Worm (Caenorhabditis elegans) whole organism, late embryonic: ENCODE data around the gene C35C5.10.

Experiments used
- C38D4.7 ChIP-seq: fragments of 200-800 bp; sonication (Bioruptor generic); optimal IDR thresholded peaks from 2 replicates; lab custom pipeline; 2018; ENCODE audit warnings: mild to moderate bottlenecking, missing genetic modification characterization, moderate library complexity, missing compliant biosample characterization
- T23F11.4 ChIP-seq: fragments of 200-800 bp; sonication (Bioruptor generic); optimal IDR thresholded peaks from 2 replicates; lab custom pipeline; 2018; ENCODE audit warnings: mild to moderate bottlenecking, missing genetic modification characterization, missing compliant biosample characterization
- ceh-19 ChIP-seq: fragments of 200-800 bp; sonication (Bioruptor generic); optimal IDR thresholded peaks from 2 replicates; lab custom pipeline; 2018; ENCODE audit warnings: mild to moderate bottlenecking, missing genetic modification characterization, missing compliant biosample characterization
- ceh-48 ChIP-seq: sonication (generic microtip); optimal IDR thresholded peaks from 2 replicates; lab custom pipeline; 2016; ENCODE audit warnings: missing genetic modification characterization, inconsistent platforms, missing compliant biosample characterization
- dve-1 ChIP-seq: sonication (generic microtip); optimal IDR thresholded peaks from 2 replicates; lab custom pipeline; 2017; ENCODE audit warnings: antibody characterized with exemption, mild to moderate bottlenecking, missing genetic modification characterization, missing compliant biosample characterization
- hlh-30 ChIP-seq: sonication (generic microtip); optimal IDR thresholded peaks from 2 replicates; lab custom pipeline; 2017; ENCODE audit warnings: antibody characterized with exemption, missing genetic modification characterization, missing compliant biosample characterization; ENCODE audit not compliant: insufficient read depth
- nfya-1 ChIP-seq: sonication (generic microtip); optimal IDR thresholded peaks from 2 replicates; lab custom pipeline; 2017; ENCODE audit warnings: missing genetic modification characterization, mild to moderate bottlenecking, missing compliant biosample characterization, antibody characterized with exemption, moderate library complexity
- nhr-11 ChIP-seq: fragments of 150-350 bp; optimal IDR thresholded peaks from 2 replicates; lab custom pipeline; 2014; ENCODE audit warnings: missing biosample characterization, missing genetic modification characterization
- pha-2 ChIP-seq: sonication (generic microtip); optimal IDR thresholded peaks from 2 replicates; lab custom pipeline; 2017; ENCODE audit warnings: mild to moderate bottlenecking, missing genetic modification characterization, missing compliant biosample characterization
- pha-4 ChIP-seq: fragments of 150-350 bp; optimal IDR thresholded peaks from 2 replicates; lab custom pipeline; 2018; ENCODE audit warnings: missing biosample characterization, missing genetic modification reagents, missing genetic modification characterization
- pqm-1 ChIP-seq: sonication (generic microtip); optimal IDR thresholded peaks from 2 replicates; lab custom pipeline; 2016; ENCODE audit warnings: missing genetic modification characterization, missing compliant biosample characterization
- sox-4 ChIP-seq: sonication (generic microtip); optimal IDR thresholded peaks from 2 replicates; lab custom pipeline; 2017; ENCODE audit warnings: mild to moderate bottlenecking, missing genetic modification characterization, inconsistent platforms, missing compliant biosample characterization

DNA sequence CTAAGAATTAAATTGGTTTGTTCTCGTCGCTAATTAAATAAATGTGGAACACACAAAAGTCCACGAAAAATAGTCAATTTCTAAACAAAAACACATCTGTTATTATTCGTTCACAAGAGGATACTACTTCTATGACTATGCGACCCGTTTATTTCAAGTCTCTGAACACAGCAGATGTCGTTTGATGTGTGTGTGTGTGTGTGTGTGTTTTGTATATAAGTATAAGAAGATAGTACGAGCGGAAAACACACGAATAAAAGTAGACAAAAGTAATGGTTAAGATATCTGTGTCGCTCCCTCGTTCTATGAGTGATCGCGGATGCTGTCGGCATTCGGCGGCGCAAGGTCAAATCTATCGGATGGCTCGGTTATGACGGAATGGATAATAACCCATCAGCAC lies 42.8 kb downstream of the C35C5.10 start:
- no peak for TF ChIP-seq nhr-11
- TF ChIP-seq pqm-1 (tag; lab: Kevin White, UChicago): no peak
- no peak for TF ChIP-seq C38D4.7
- no peak for TF ChIP-seq ceh-48 (tag; lab: Kevin White, UChicago)
- TF ChIP-seq ceh-19 (GFP tag; lab: Kevin White, UChicago): no peak
- TF ChIP-seq nfya-1: no peak
- no peak for TF ChIP-seq hlh-30 (tag; lab: Kevin White, UChicago)
- no peak for TF ChIP-seq sox-4 (tag; lab: Kevin White, UChicago)
- TF ChIP-seq pha-2: no peak
- no peak for TF ChIP-seq dve-1 (tag; lab: Kevin White, UChicago)
- TF ChIP-seq pha-4 (tag; lab: Kevin White, UChicago): no peak
- no peak for TF ChIP-seq T23F11.4 (GFP tag; lab: Kevin White, UChicago)
